Fruit fly (Drosophila melanogaster): ENCODE results near the gene CG46383.

Gene CG46383

DNA sequence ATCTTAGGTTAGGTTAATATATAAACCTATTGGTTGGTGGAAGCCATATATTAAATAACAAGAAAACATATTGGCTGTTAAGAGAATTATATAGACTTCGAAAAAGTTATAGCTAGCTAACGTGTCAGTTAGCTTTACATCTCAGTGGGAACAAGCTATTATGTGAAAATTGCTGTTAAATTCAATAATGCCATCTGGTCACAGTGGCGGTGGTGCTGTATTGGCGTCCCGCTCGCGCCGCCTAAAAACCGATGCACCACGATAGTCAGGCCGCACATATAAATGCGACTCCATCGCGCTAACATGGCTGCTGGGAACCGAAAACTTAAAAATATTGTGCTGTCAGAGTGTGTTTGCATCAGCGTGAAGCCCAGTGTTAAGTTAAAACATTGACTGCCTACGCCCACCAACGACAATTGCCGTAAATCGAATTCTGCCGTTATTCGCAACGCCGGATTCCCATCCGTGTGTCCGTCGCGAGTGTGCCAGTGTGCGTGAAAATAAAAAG lies 22.3 kb upstream of the CG46383 start, which contains the start of gene Hel89B (continued):
- peak; percentile 54 for TF ChIP-seq CG13775 (GFP tag; optimal IDR thresholded peaks at IDR 0.05)
- TF ChIP-seq CG18476 (GFP tag; optimal IDR thresholded peaks at IDR 0.05) = peak; percentile 56
- TF ChIP-seq otp (GFP tag; IDR thresholded peaks at IDR 0.05) = no peak
- peak; percentile 59 for TF ChIP-seq shn (GFP tag; optimal IDR thresholded peaks at IDR 0.05)
- TF ChIP-seq gcm2 (GFP tag; optimal IDR thresholded peaks at IDR 0.05) = no peak
- TF ChIP-seq Dek (tag; optimal IDR thresholded peaks at IDR 0.05) = peak; percentile 64
- no peak for TF ChIP-seq CG7271 (tag; optimal IDR thresholded peaks at IDR 0.05)
- no peak for TF ChIP-seq CkIIα-i1 (GFP tag; IDR thresholded peaks at IDR 0.05)
- no peak for TF ChIP-seq CG8478 (optimal IDR thresholded peaks at IDR 0.05)
- peak; percentile 58 for TF ChIP-seq CG17186 (GFP tag; optimal IDR thresholded peaks at IDR 0.05)
- no peak for TF ChIP-seq CG11398 (GFP tag; optimal IDR thresholded peaks at IDR 0.05)
- TF ChIP-seq oc (tag; optimal IDR thresholded peaks at IDR 0.05) = peak; percentile 5
- no peak for TF ChIP-seq CG11456 (GFP tag; IDR thresholded peaks at IDR 0.05)
- no peak for TF ChIP-seq her (GFP tag; optimal IDR thresholded peaks at IDR 0.05)
- TF ChIP-seq D (optimal IDR thresholded peaks at IDR 0.05) = no peak
- TF ChIP-seq D (GFP tag; optimal IDR thresholded peaks at IDR 0.05) = no peak
- TF ChIP-seq pan (optimal IDR thresholded peaks at IDR 0.05) = no peak
- no peak for TF ChIP-seq pan (GFP tag; optimal IDR thresholded peaks at IDR 0.05 in 1 of 2, IDR thresholded peaks at IDR 0.05 in 1 of 2)
- TF ChIP-seq CG9876 (GFP tag; optimal IDR thresholded peaks at IDR 0.05) = peak; percentile 55
- peak; percentile 76 for TF ChIP-seq CG1603 (tag; optimal IDR thresholded peaks at IDR 0.05)
- no peak for TF ChIP-seq CG10366 (GFP tag; IDR thresholded peaks at IDR 0.05)
- TF ChIP-seq Gug (GFP tag; IDR thresholded peaks at IDR 0.05) = 0 out of 4 replicates have a peak, but pooled peaks have one; percentile 13
- no peak for TF ChIP-seq CG5953 (GFP tag; IDR thresholded peaks at IDR 0.05)
- no peak for TF ChIP-seq CG6854 (GFP tag; optimal IDR thresholded peaks at IDR 0.05)
- peak; percentile 70 for TF ChIP-seq unpg (GFP tag; optimal IDR thresholded peaks at IDR 0.05)
- TF ChIP-seq Bdp1 (GFP tag; optimal IDR thresholded peaks at IDR 0.05) = peak; percentile 63
- TF ChIP-seq inv (GFP tag; IDR thresholded peaks at IDR 0.05; ENCODE audit: partially characterized antibody) = no peak
- TF ChIP-seq emc (GFP tag; optimal IDR thresholded peaks at IDR 0.05) = peak; percentile 41
- TF ChIP-seq nmo (GFP tag; optimal IDR thresholded peaks at IDR 0.05) = peak; percentile 90
- peak; percentile 50; the same call in 1 of the 2 replicates for TF ChIP-seq CG6272 (GFP tag; IDR thresholded peaks at IDR 0.05)
- no peak for TF ChIP-seq CG1792 (GFP tag; optimal IDR thresholded peaks at IDR 0.05)
- peak; percentile 23 for TF ChIP-seq Atf3 (GFP tag; optimal IDR thresholded peaks at IDR 0.05)
- no peak for TF ChIP-seq Atf-2 (GFP tag; optimal IDR thresholded peaks at IDR 0.05)
- TF ChIP-seq CG31388 (GFP tag; optimal IDR thresholded peaks at IDR 0.05) = peak; percentile 24
- peak; percentile 49 for TF ChIP-seq Mad (GFP tag; optimal IDR thresholded peaks at IDR 0.05)
- TF ChIP-seq CG17385 (GFP tag; optimal IDR thresholded peaks at IDR 0.05) = no peak
- no peak for TF ChIP-seq CG17328 (GFP tag; IDR thresholded peaks at IDR 0.05)
- TF ChIP-seq grn (GFP tag; optimal IDR thresholded peaks at IDR 0.05) = no peak
- no peak for TF ChIP-seq HLH4C (GFP tag; IDR thresholded peaks at IDR 0.05; ENCODE audit: partially characterized antibody)
- TF ChIP-seq row (GFP tag; IDR thresholded peaks at IDR 0.05) = no peak
- TF ChIP-seq CG16813 (GFP tag; IDR thresholded peaks at IDR 0.05; ENCODE audit: partially characterized antibody) = no peak
- TF ChIP-seq ind (GFP tag; optimal IDR thresholded peaks at IDR 0.05) = peak; percentile 69
- TF ChIP-seq Hmr (GFP tag; optimal IDR thresholded peaks at IDR 0.05) = peak; percentile 64
- TF ChIP-seq CG7372 (GFP tag; IDR thresholded peaks at IDR 0.05) = no peak
- no peak for TF ChIP-seq E2f1 (GFP tag; IDR thresholded peaks at IDR 0.05)
- TF ChIP-seq CG8359 (GFP tag; optimal IDR thresholded peaks at IDR 0.05; ENCODE audit: borderline replicate concordance) = no peak
- TF ChIP-seq chif (GFP tag; optimal IDR thresholded peaks at IDR 0.05) = peak; percentile 52 to 74
- TF ChIP-seq mirr (GFP tag; optimal IDR thresholded peaks at IDR 0.05) = no peak
- peak; percentile 83 for TF ChIP-seq mam (GFP tag; optimal IDR thresholded peaks at IDR 0.05)
- no peak for TF ChIP-seq hbn (GFP tag; IDR thresholded peaks at IDR 0.05; ENCODE audit: partially characterized antibody)
- no peak for TF ChIP-seq CG2875 (GFP tag; optimal IDR thresholded peaks at IDR 0.05)
- TF ChIP-seq tap (tag; optimal IDR thresholded peaks at IDR 0.05) = no peak

All from whole organism, embryonic.